Fruit fly (Drosophila melanogaster) whole organism, embryonic: Measurements from ENCODE around the gene Alp13.

ENCODE experiments used
- Ada2b ChIP-seq: fragments of 200-800 bp; sonication (Bioruptor generic); IDR thresholded peaks from 2 replicates; pipeline ENCODE4 v1.3.6; 2022; ENCODE audit warnings: missing biosample characterization, missing genetic modification characterization
- BEAF-32 ChIP-seq: fragments of 200-800 bp; sonication (Bioruptor generic); optimal IDR thresholded peaks from 3 replicates; lab custom pipeline; 2017; ENCODE audit warnings: missing biosample characterization, missing genetic modification characterization, mild to moderate bottlenecking, moderate library complexity, missing genetic modification reagents
- CG10267 ChIP-seq: fragments of 200-800 bp; sonication (Bioruptor generic); optimal IDR thresholded peaks from 2 replicates; lab custom pipeline; 2018; ENCODE audit warnings: missing biosample characterization, mild to moderate bottlenecking, missing genetic modification characterization, moderate library complexity
- CG12219 ChIP-seq: fragments of 200-800 bp; sonication (Bioruptor generic); optimal IDR thresholded peaks from 3 replicates; lab custom pipeline; 2018; ENCODE audit warnings: missing biosample characterization, mild to moderate bottlenecking, missing genetic modification characterization
- CG12391 ChIP-seq: fragments of 200-800 bp; sonication (Bioruptor generic); optimal IDR thresholded peaks from 3 replicates; lab custom pipeline; 2018; ENCODE audit warnings: missing biosample characterization, mild to moderate bottlenecking, missing genetic modification characterization, moderate library complexity
- CG12744 ChIP-seq: fragments of 200-800 bp; sonication (Bioruptor generic); optimal IDR thresholded peaks from 2 replicates; lab custom pipeline; 2016; ENCODE audit warnings: missing biosample characterization, missing genetic modification characterization
- CG12942 ChIP-seq: fragments of 200-800 bp; sonication (Bioruptor generic); optimal IDR thresholded peaks from 3 replicates; lab custom pipeline; 2016; ENCODE audit warnings: missing biosample characterization, missing genetic modification characterization
- CG14014 ChIP-seq: fragments of 200-800 bp; sonication (Bioruptor generic); IDR thresholded peaks from 2 replicates; pipeline ENCODE4 v1.3.6; 2022; ENCODE audit warnings: missing biosample characterization, missing genetic modification characterization
- CG1647 ChIP-seq: fragments of 200-800 bp; sonication (Bioruptor generic); optimal IDR thresholded peaks from 3 replicates; lab custom pipeline; 2016; ENCODE audit warnings: missing biosample characterization, missing genetic modification characterization
- CG16779 ChIP-seq: fragments of 200-800 bp; sonication (Bioruptor generic); IDR thresholded peaks from 2 replicates; pipeline ENCODE4 v1.3.6; 2022; ENCODE audit warnings: missing biosample characterization, missing genetic modification characterization
- CG16815 ChIP-seq: fragments of 200-800 bp; sonication (Bioruptor generic); optimal IDR thresholded peaks from 3 replicates; lab custom pipeline; 2017; ENCODE audit warnings: missing biosample characterization, mild to moderate bottlenecking, missing genetic modification characterization
- CG17912 ChIP-seq: fragments of 200-800 bp; sonication (Bioruptor generic); optimal IDR thresholded peaks from 2 replicates; lab custom pipeline; 2018; ENCODE audit warnings: missing biosample characterization, mild to moderate bottlenecking, missing genetic modification characterization
- CG2120 ChIP-seq: fragments of 200-800 bp; sonication (Bioruptor generic); optimal IDR thresholded peaks from 3 replicates; lab custom pipeline; 2016; ENCODE audit warnings: missing biosample characterization, missing genetic modification characterization
- CG2678 ChIP-seq: fragments of 200-800 bp; sonication (Bioruptor generic); optimal IDR thresholded peaks from 3 replicates; lab custom pipeline; 2019; ENCODE audit warnings: missing biosample characterization, mild to moderate bottlenecking, missing genetic modification characterization, moderate library complexity
- CG3065 ChIP-seq: fragments of 200-800 bp; sonication (Bioruptor generic); optimal IDR thresholded peaks from 2 replicates; lab custom pipeline; 2016; ENCODE audit warnings: missing biosample characterization, missing genetic modification characterization
- CG4424 ChIP-seq: fragments of 200-800 bp; sonication (Bioruptor generic); optimal IDR thresholded peaks from 3 replicates; lab custom pipeline; 2016; ENCODE audit warnings: missing biosample characterization, missing genetic modification characterization
- CG7928 ChIP-seq: fragments of 200-800 bp; sonication (Bioruptor generic); optimal IDR thresholded peaks from 2 replicates; lab custom pipeline; 2017; ENCODE audit warnings: missing biosample characterization, mild to moderate bottlenecking, missing genetic modification characterization
- CG9437 ChIP-seq: fragments of 200-800 bp; sonication (Bioruptor generic); optimal IDR thresholded peaks from 2 replicates; lab custom pipeline; 2018; ENCODE audit warnings: missing biosample characterization, mild to moderate bottlenecking, missing genetic modification characterization
- CHES-1-like ChIP-seq: fragments of 200-800 bp; sonication (Bioruptor generic); optimal IDR thresholded peaks from 2 replicates; lab custom pipeline; 2016; ENCODE audit warnings: missing biosample characterization, missing genetic modification characterization
- Camta ChIP-seq: fragments of 200-800 bp; sonication (Bioruptor generic); optimal IDR thresholded peaks from 2 replicates; lab custom pipeline; 2016; ENCODE audit warnings: missing biosample characterization, missing genetic modification characterization
- H15 ChIP-seq: fragments of 200-800 bp; sonication (Bioruptor generic); IDR thresholded peaks from 3 replicates; pipeline ENCODE4 v1.3.6; 2022; ENCODE audit warnings: missing biosample characterization, missing genetic modification characterization
- HLH3B ChIP-seq: fragments of 200-800 bp; sonication (Bioruptor generic); IDR thresholded peaks from 2 replicates; pipeline ENCODE4 v1.3.6; 2022; ENCODE audit warnings: missing biosample characterization, missing genetic modification characterization
- Hey ChIP-seq: fragments of 200-800 bp; sonication (Bioruptor generic); optimal IDR thresholded peaks from 3 replicates; lab custom pipeline; 2018; ENCODE audit warnings: missing biosample characterization, mild to moderate bottlenecking, missing genetic modification characterization
- HmgD ChIP-seq: fragments of 200-800 bp; sonication (Bioruptor generic); optimal IDR thresholded peaks from 3 replicates; lab custom pipeline; 2016; ENCODE audit warnings: missing biosample characterization, missing genetic modification characterization
- Lim3 ChIP-seq: fragments of 200-800 bp; sonication (Bioruptor generic); IDR thresholded peaks from 2 replicates; pipeline ENCODE4 v1.3.6; 2022; ENCODE audit warnings: missing biosample characterization, missing genetic modification characterization
- MTF-1 ChIP-seq: fragments of 200-800 bp; sonication (Bioruptor generic); optimal IDR thresholded peaks from 2 replicates; lab custom pipeline; 2018; ENCODE audit warnings: missing biosample characterization, mild to moderate bottlenecking, missing genetic modification characterization, borderline replicate concordance
- Nf-YA ChIP-seq: fragments of 200-800 bp; sonication (Bioruptor generic); IDR thresholded peaks from 2 replicates; pipeline ENCODE4 v1.3.6; 2022; ENCODE audit warnings: missing biosample characterization, missing genetic modification characterization
- Nf-YC ChIP-seq: fragments of 200-800 bp; optimal IDR thresholded peaks from 3 replicates; lab custom pipeline; 2019; ENCODE audit warnings: missing biosample characterization, mild to moderate bottlenecking, missing genetic modification characterization, moderate library complexity
- Oli ChIP-seq: fragments of 200-800 bp; sonication (Bioruptor generic); optimal IDR thresholded peaks from 2 replicates; lab custom pipeline; 2018; ENCODE audit warnings: missing biosample characterization, mild to moderate bottlenecking, missing genetic modification characterization, moderate library complexity
- Sry-β ChIP-seq: fragments of 200-800 bp; sonication (Bioruptor generic); optimal IDR thresholded peaks from 2 replicates; lab custom pipeline; 2018; ENCODE audit warnings: missing biosample characterization, mild to moderate bottlenecking, missing genetic modification characterization, moderate library complexity
- Taf1 ChIP-seq: fragments of 200-800 bp; sonication (Bioruptor generic); IDR thresholded peaks from 2 replicates; pipeline ENCODE4 v1.3.6; 2022; ENCODE audit warnings: missing biosample characterization, missing genetic modification characterization
- ara ChIP-seq: fragments of 200-800 bp; sonication (Bioruptor generic); IDR thresholded peaks from 2 replicates; pipeline ENCODE4 v1.3.6; 2022; ENCODE audit warnings: missing biosample characterization, missing genetic modification characterization
- bcd ChIP-seq: fragments of 200-800 bp; sonication (Bioruptor generic); optimal IDR thresholded peaks from 2 replicates; lab custom pipeline; 2017; ENCODE audit warnings: missing biosample characterization, mild to moderate bottlenecking, missing genetic modification characterization
- chn ChIP-seq: fragments of 200-800 bp; sonication (Bioruptor generic); optimal IDR thresholded peaks from 2 replicates; lab custom pipeline; 2016; ENCODE audit warnings: missing biosample characterization, missing genetic modification characterization
- fd96Cb ChIP-seq: fragments of 200-800 bp; sonication (Bioruptor generic); optimal IDR thresholded peaks from 2 replicates; lab custom pipeline; 2018; ENCODE audit warnings: missing biosample characterization, mild to moderate bottlenecking, missing genetic modification characterization, moderate library complexity
- gcm2 ChIP-seq: fragments of 200-800 bp; sonication (Bioruptor generic); optimal IDR thresholded peaks from 2 replicates; lab custom pipeline; 2016; ENCODE audit warnings: missing biosample characterization, missing genetic modification characterization
- gfzf ChIP-seq: fragments of 200-800 bp; sonication (Bioruptor generic); optimal IDR thresholded peaks from 2 replicates; lab custom pipeline; 2016; ENCODE audit warnings: missing biosample characterization, mild to moderate bottlenecking, missing genetic modification characterization, moderate library complexity
- hb ChIP-seq: fragments of 200-800 bp; sonication (Bioruptor generic); IDR thresholded peaks from 3 replicates; pipeline ENCODE4 v1.3.6; 2022; ENCODE audit warnings: missing biosample characterization, missing genetic modification characterization; ENCODE audit not compliant: partially characterized antibody
- klu ChIP-seq: fragments of 200-800 bp; sonication (Bioruptor generic); IDR thresholded peaks from 2 replicates; pipeline ENCODE4 v1.3.6; 2022; ENCODE audit warnings: missing biosample characterization, missing genetic modification characterization
- maf-S ChIP-seq: fragments of 200-800 bp; sonication (Bioruptor generic); optimal IDR thresholded peaks from 2 replicates; lab custom pipeline; 2016; ENCODE audit warnings: missing biosample characterization, missing genetic modification characterization
- nerfin-2 ChIP-seq: fragments of 200-800 bp; sonication (Bioruptor generic); IDR thresholded peaks from 2 replicates; pipeline ENCODE4 v1.3.6; 2022; ENCODE audit warnings: missing biosample characterization, missing genetic modification characterization; ENCODE audit not compliant: partially characterized antibody
- nmo ChIP-seq: fragments of 200-800 bp; sonication (Bioruptor generic); optimal IDR thresholded peaks from 2 replicates; lab custom pipeline; 2018; ENCODE audit warnings: missing biosample characterization, mild to moderate bottlenecking, missing genetic modification characterization, moderate library complexity
- pzg ChIP-seq: fragments of 200-800 bp; sonication (Bioruptor generic); optimal IDR thresholded peaks from 3 replicates; lab custom pipeline; 2018; ENCODE audit warnings: missing biosample characterization, mild to moderate bottlenecking, missing genetic modification characterization, moderate library complexity
- ranshi ChIP-seq: fragments of 200-800 bp; sonication (Bioruptor generic); IDR thresholded peaks from 2 replicates; pipeline ENCODE4 v1.3.6; 2022; ENCODE audit warnings: missing biosample characterization, missing genetic modification characterization
- sisA ChIP-seq: fragments of 200-800 bp; sonication (Bioruptor generic); IDR thresholded peaks from 2 replicates; pipeline ENCODE4 v1.3.6; 2022; ENCODE audit warnings: missing biosample characterization, missing genetic modification characterization
- slp2 ChIP-seq: fragments of 200-800 bp; sonication (Bioruptor generic); optimal IDR thresholded peaks from 2 replicates; lab custom pipeline; 2016; ENCODE audit warnings: missing biosample characterization, missing genetic modification characterization
- sqz ChIP-seq: fragments of 200-800 bp; sonication (Bioruptor generic); optimal IDR thresholded peaks from 3 replicates; lab custom pipeline; 2018; ENCODE audit warnings: missing biosample characterization, mild to moderate bottlenecking, missing genetic modification characterization
- ssp ChIP-seq: fragments of 200-800 bp; sonication (Bioruptor generic); IDR thresholded peaks from 2 replicates; pipeline ENCODE4 v1.3.6; 2022; ENCODE audit warnings: missing biosample characterization, missing genetic modification characterization
- tll ChIP-seq, 2 experiments: fragments of 200-800 bp in 1 of 2; fragments of >200 bp in 1 of 2; sonication (Bioruptor generic) in 1 of 2; optimal IDR thresholded peaks; 2 replicates each; lab custom pipeline; 2017 to 2019; ENCODE audit warnings: missing biosample characterization in 2 of 2, missing genetic modification characterization in 2 of 2, mild to moderate bottlenecking in 1 of 2, moderate library complexity in 1 of 2
- zfh2 ChIP-seq: fragments of 200-800 bp; sonication (Bioruptor generic); optimal IDR thresholded peaks from 2 replicates; lab custom pipeline; 2016; ENCODE audit warnings: missing biosample characterization, missing genetic modification characterization

The Alp13 gene

dm6 chr3R:10024032-10024712, 51.0 kb downstream of the Alp13 start (continued):
- TF ChIP-seq Oli (tag; lab: Kevin White, UChicago) (no peak), Taf1 (GFP tag; lab: Robert Waterston, UW) (no peak; the same call in 1 of the 2 replicates), CG14014 (GFP tag; lab: Robert Waterston, UW) (peak; percentile 63), Camta (GFP tag; lab: Kevin White, UChicago) (no peak), ara (GFP tag; lab: Robert Waterston, UW) (no peak), CG10267 (tag; lab: Kevin White, UChicago) (no peak), ssp (GFP tag; lab: Robert Waterston, UW) (no peak), CG12744 (GFP tag; lab: Kevin White, UChicago) (no peak), Nf-YA (GFP tag; lab: Robert Waterston, UW) (no peak), CHES-1-like (GFP tag; lab: Kevin White, UChicago) (no peak), CG4424 (GFP tag; lab: Kevin White, UChicago) (no peak), sqz (GFP tag; lab: Kevin White, UChicago) (no peak), ranshi (peak; percentile 18; the same call in 1 of the 2 replicates), Nf-YC (tag; lab: Kevin White, UChicago) (no peak), slp2 (GFP tag; lab: Kevin White, UChicago) (no peak), maf-S (GFP tag; lab: Kevin White, UChicago) (no peak), sisA (GFP tag; lab: Robert Waterston, UW) (0 out of 2 replicates have a peak, but pooled peaks have one; percentile 31), CG2120 (peak; percentile 80), CG12391 (tag; lab: Kevin White, UChicago) (no peak), BEAF-32 (no peak), pzg (GFP tag; lab: Kevin White, UChicago) (no peak), H15 (GFP tag; lab: Robert Waterston, UW) (0 out of 3 replicates have a peak, but pooled peaks have one; percentile 23), nmo (no peak), CG3065 (no peak), HmgD (GFP tag; lab: Kevin White, UChicago) (no peak), Sry-β (GFP tag; lab: Kevin White, UChicago) (no peak), Hey (tag; lab: Kevin White, UChicago) (no peak), nerfin-2 (no peak), chn (GFP tag; lab: Kevin White, UChicago) (no peak), fd96Cb (tag; lab: Kevin White, UChicago) (no peak), zfh2 (GFP tag; lab: Kevin White, UChicago) (peak; percentile 31), CG9437 (GFP tag; lab: Kevin White, UChicago) (no peak), hb (no peak), CG16815 (GFP tag; lab: Kevin White, UChicago) (no peak), MTF-1 (GFP tag; lab: Kevin White, UChicago) (no peak), CG7928 (GFP tag; lab: Kevin White, UChicago) (no peak), gfzf (GFP tag; lab: Kevin White, UChicago) (no peak), HLH3B (GFP tag; lab: Robert Waterston, UW) (peak; percentile 43), tll (GFP tag; optimal IDR thresholded peaks at IDR 0.05; lab: Kevin White, UChicago) (no peak), gcm2 (GFP tag; lab: Kevin White, UChicago) (no peak), CG12942 (GFP tag; lab: Kevin White, UChicago) (no peak), Lim3 (GFP tag; lab: Robert Waterston, UW) (no peak), CG17912 (no peak), CG16779 (0 out of 2 replicates have a peak, but pooled peaks have one; percentile 26), CG2678 (tag; lab: Kevin White, UChicago) (no peak), Ada2b (GFP tag; lab: Robert Waterston, UW) (no peak), bcd (peak; percentile 14), CG1647 (GFP tag; lab: Kevin White, UChicago) (no peak), CG12219 (no peak), klu (GFP tag; lab: Robert Waterston, UW) (no peak)
